Fruit fly (Drosophila melanogaster) whole organism, embryonic: ENCODE data around the gene Cdc37.

ENCODE experiments used
- Adf1 ChIP-seq: fragments of 200-800 bp; sonication (Bioruptor generic); IDR thresholded peaks from 2 replicates; pipeline ENCODE4 v1.3.6; 2022; ENCODE audit warnings: missing biosample characterization, missing genetic modification characterization
- Awh ChIP-seq: fragments of 200-800 bp; sonication (Bioruptor generic); IDR thresholded peaks from 2 replicates; pipeline ENCODE4, ENCODE4 v1.3.6; 2022; ENCODE audit warnings: missing biosample characterization, missing genetic modification characterization
- CG10654 ChIP-seq: fragments of 200-800 bp; sonication (Bioruptor generic); optimal IDR thresholded peaks from 2 replicates; lab custom pipeline; 2016; ENCODE audit warnings: missing biosample characterization, missing genetic modification characterization
- CG12104 ChIP-seq: fragments of 200-800 bp; sonication (Bioruptor generic); optimal IDR thresholded peaks from 3 replicates; lab custom pipeline; 2016; ENCODE audit warnings: missing biosample characterization, missing genetic modification characterization
- CG12744 ChIP-seq: fragments of 200-800 bp; sonication (Bioruptor generic); optimal IDR thresholded peaks from 2 replicates; lab custom pipeline; 2016; ENCODE audit warnings: missing biosample characterization, missing genetic modification characterization
- CG12942 ChIP-seq: fragments of 200-800 bp; sonication (Bioruptor generic); optimal IDR thresholded peaks from 3 replicates; lab custom pipeline; 2016; ENCODE audit warnings: missing biosample characterization, missing genetic modification characterization
- CG14050 ChIP-seq: fragments of 200-800 bp; sonication (Bioruptor generic); IDR thresholded peaks from 3 replicates; pipeline ENCODE4 v1.3.6; 2022; ENCODE audit warnings: missing biosample characterization, missing genetic modification characterization
- CG1832 ChIP-seq: fragments of 200-800 bp; sonication (Bioruptor generic); optimal IDR thresholded peaks from 2 replicates; lab custom pipeline; 2017; ENCODE audit warnings: missing biosample characterization, mild to moderate bottlenecking, missing genetic modification characterization, inconsistent platforms
- CG30403 ChIP-seq: fragments of 200-800 bp; sonication (Bioruptor generic); optimal IDR thresholded peaks from 3 replicates; lab custom pipeline; 2016; ENCODE audit warnings: missing biosample characterization, missing genetic modification characterization
- CG3065 ChIP-seq: fragments of 200-800 bp; sonication (Bioruptor generic); optimal IDR thresholded peaks from 2 replicates; lab custom pipeline; 2016; ENCODE audit warnings: missing biosample characterization, missing genetic modification characterization
- CG31365 ChIP-seq: fragments of 200-800 bp; sonication (Bioruptor generic); optimal IDR thresholded peaks from 2 replicates; lab custom pipeline; 2018; ENCODE audit warnings: missing biosample characterization, mild to moderate bottlenecking, missing genetic modification characterization
- CG31441 ChIP-seq: fragments of 200-800 bp; sonication (Bioruptor generic); IDR thresholded peaks from 2 replicates; pipeline ENCODE4 v1.3.6; 2022; ENCODE audit warnings: missing biosample characterization, missing genetic modification characterization
- CG32772 ChIP-seq: fragments of 200-800 bp; sonication (Bioruptor generic); IDR thresholded peaks from 2 replicates; pipeline ENCODE4 v1.3.6; 2022; ENCODE audit warnings: missing biosample characterization, missing genetic modification characterization
- CG3281 ChIP-seq: fragments of 200-800 bp; sonication (Bioruptor generic); optimal IDR thresholded peaks from 3 replicates; lab custom pipeline; 2017; ENCODE audit warnings: missing biosample characterization, mild to moderate bottlenecking, missing genetic modification characterization
- CG34224 ChIP-seq: fragments of 200-800 bp; sonication (Bioruptor generic); IDR thresholded peaks from 3 replicates; pipeline ENCODE4 v1.3.6; 2022; ENCODE audit warnings: missing biosample characterization, missing genetic modification characterization; ENCODE audit not compliant: partially characterized antibody
- CG7745 ChIP-seq: fragments of 200-800 bp; sonication (Bioruptor generic); optimal IDR thresholded peaks from 2 replicates; lab custom pipeline; 2018; ENCODE audit warnings: missing biosample characterization, mild to moderate bottlenecking, missing genetic modification characterization, moderate library complexity
- CG8290 ChIP-seq, 3 experiments: fragments of 200-800 bp; sonication (Bioruptor generic); optimal IDR thresholded peaks; 2 replicates each; lab custom pipeline; 2016 to 2019; ENCODE audit warnings: missing biosample characterization in 3 of 3, missing genetic modification characterization in 3 of 3, mild to moderate bottlenecking in 2 of 3, moderate library complexity in 1 of 3
- CG8478 ChIP-seq: fragments of >200 bp; optimal IDR thresholded peaks from 2 replicates; lab custom pipeline; 2018
- CG8924 ChIP-seq: fragments of 200-800 bp; optimal IDR thresholded peaks from 3 replicates; lab custom pipeline; 2019; ENCODE audit warnings: missing biosample characterization, mild to moderate bottlenecking, missing genetic modification characterization, moderate library complexity
- CG8944 ChIP-seq: fragments of 200-800 bp; sonication (Bioruptor generic); optimal IDR thresholded peaks from 3 replicates; lab custom pipeline; 2016; ENCODE audit warnings: missing biosample characterization, missing genetic modification characterization
- D19B ChIP-seq: fragments of 200-800 bp; sonication (Bioruptor generic); optimal IDR thresholded peaks from 2 replicates; lab custom pipeline; 2017; ENCODE audit warnings: missing biosample characterization, mild to moderate bottlenecking, missing genetic modification characterization
- Dad ChIP-seq: fragments of 200-800 bp; sonication (Bioruptor generic); optimal IDR thresholded peaks from 3 replicates; lab custom pipeline; 2016; ENCODE audit warnings: missing biosample characterization, missing genetic modification characterization
- Doc3 ChIP-seq: fragments of 200-800 bp; sonication (Bioruptor generic); IDR thresholded peaks from 3 replicates; pipeline ENCODE4 v1.3.6; 2022; ENCODE audit warnings: missing biosample characterization, missing genetic modification characterization; ENCODE audit not compliant: partially characterized antibody
- Ets97D ChIP-seq: fragments of 200-800 bp; sonication (Bioruptor generic); optimal IDR thresholded peaks from 3 replicates; lab custom pipeline; 2016; ENCODE audit warnings: missing biosample characterization, missing genetic modification characterization
- Gug ChIP-seq: fragments of 200-800 bp; sonication (Bioruptor generic); IDR thresholded peaks from 4 replicates; pipeline ENCODE4 v1.3.6; 2022; ENCODE audit warnings: missing biosample characterization, missing genetic modification characterization
- HLHmδ ChIP-seq: fragments of 200-800 bp; sonication (Bioruptor generic); optimal IDR thresholded peaks from 2 replicates; lab custom pipeline; 2018; ENCODE audit warnings: missing biosample characterization, mild to moderate bottlenecking, missing genetic modification characterization, moderate library complexity
- Hmx ChIP-seq: fragments of 200-800 bp; sonication (Bioruptor generic); optimal IDR thresholded peaks from 2 replicates; lab custom pipeline; 2016; ENCODE audit warnings: missing biosample characterization, missing genetic modification characterization
- Kr ChIP-seq: fragments of 200-800 bp; sonication (Bioruptor generic); optimal IDR thresholded peaks from 2 replicates; lab custom pipeline; 2017; ENCODE audit warnings: missing biosample characterization, mild to moderate bottlenecking, missing genetic modification characterization
- Mad ChIP-seq: fragments of 200-800 bp; sonication (Bioruptor generic); optimal IDR thresholded peaks from 2 replicates; lab custom pipeline; 2016; ENCODE audit warnings: missing biosample characterization, missing genetic modification characterization
- Max ChIP-seq: fragments of 200-800 bp; sonication (Bioruptor generic); optimal IDR thresholded peaks from 2 replicates; lab custom pipeline; 2016; ENCODE audit warnings: missing biosample characterization, mild to moderate bottlenecking, missing genetic modification characterization
- NC2β ChIP-seq: fragments of 200-800 bp; sonication (Bioruptor generic); optimal IDR thresholded peaks from 2 replicates; lab custom pipeline; 2016; ENCODE audit warnings: missing biosample characterization, missing genetic modification characterization
- Pdp1 ChIP-seq, 2 experiments: fragments of 200-800 bp; sonication (Bioruptor generic); optimal IDR thresholded peaks; 3 replicates each; lab custom pipeline; 2016; ENCODE audit warnings: missing biosample characterization in 2 of 2, missing genetic modification characterization in 2 of 2, mild to moderate bottlenecking in 1 of 2, moderate library complexity in 1 of 2
- Ptx1 ChIP-seq: fragments of 200-800 bp; sonication (Bioruptor generic); IDR thresholded peaks from 2 replicates; pipeline ENCODE4 v1.3.6; 2022; ENCODE audit warnings: missing biosample characterization, missing genetic modification characterization
- Ravus ChIP-seq: fragments of 200-800 bp; sonication (Bioruptor generic); IDR thresholded peaks from 2 replicates; pipeline ENCODE4 v1.3.6; 2022; ENCODE audit warnings: missing biosample characterization, missing genetic modification characterization
- btn ChIP-seq: fragments of 200-800 bp; sonication (Bioruptor generic); optimal IDR thresholded peaks from 2 replicates; lab custom pipeline; 2016; ENCODE audit warnings: missing biosample characterization, missing genetic modification characterization
- cato ChIP-seq: fragments of 200-800 bp; sonication (Bioruptor generic); optimal IDR thresholded peaks from 2 replicates; lab custom pipeline; 2016; ENCODE audit warnings: missing biosample characterization, missing genetic modification characterization, borderline replicate concordance
- cg ChIP-seq: fragments of 200-800 bp; sonication (Bioruptor generic); optimal IDR thresholded peaks from 3 replicates; lab custom pipeline; 2019; ENCODE audit warnings: missing biosample characterization, mild to moderate bottlenecking, missing genetic modification characterization, moderate library complexity
- grn ChIP-seq: fragments of 200-800 bp; sonication (Bioruptor generic); optimal IDR thresholded peaks from 3 replicates; lab custom pipeline; 2017; ENCODE audit warnings: missing biosample characterization, missing genetic modification characterization
- gro ChIP-seq: fragments of 200-800 bp; sonication (Bioruptor generic); optimal IDR thresholded peaks from 2 replicates; lab custom pipeline; 2016; ENCODE audit warnings: missing biosample characterization, missing genetic modification characterization
- nom ChIP-seq: fragments of 200-800 bp; sonication (Bioruptor generic); optimal IDR thresholded peaks from 2 replicates; lab custom pipeline; 2017; ENCODE audit warnings: missing biosample characterization, missing genetic modification characterization, mild to moderate bottlenecking, moderate library complexity, missing genetic modification reagents
- pb ChIP-seq: fragments of 200-800 bp; sonication (Bioruptor generic); optimal IDR thresholded peaks from 3 replicates; lab custom pipeline; 2016; ENCODE audit warnings: missing biosample characterization, missing genetic modification characterization
- pum ChIP-seq: fragments of 200-800 bp; sonication (Bioruptor generic); optimal IDR thresholded peaks from 2 replicates; lab custom pipeline; 2016; ENCODE audit warnings: missing biosample characterization, missing genetic modification characterization
- pzg ChIP-seq: fragments of 200-800 bp; sonication (Bioruptor generic); optimal IDR thresholded peaks from 3 replicates; lab custom pipeline; 2018; ENCODE audit warnings: missing biosample characterization, mild to moderate bottlenecking, missing genetic modification characterization, moderate library complexity
- scrt ChIP-seq: fragments of 200-800 bp; sonication (Bioruptor generic); optimal IDR thresholded peaks from 2 replicates; lab custom pipeline; 2018; ENCODE audit warnings: missing biosample characterization, mild to moderate bottlenecking, missing genetic modification characterization, moderate library complexity
- sisA ChIP-seq: fragments of 200-800 bp; sonication (Bioruptor generic); IDR thresholded peaks from 2 replicates; pipeline ENCODE4 v1.3.6; 2022; ENCODE audit warnings: missing biosample characterization, missing genetic modification characterization
- stwl ChIP-seq: fragments of 200-800 bp; sonication (Bioruptor generic); optimal IDR thresholded peaks from 3 replicates; lab custom pipeline; 2018; ENCODE audit warnings: missing biosample characterization, mild to moderate bottlenecking, missing genetic modification characterization, moderate library complexity
- wdn ChIP-seq: fragments of 200-800 bp; sonication (Bioruptor generic); IDR thresholded peaks from 2 replicates; pipeline ENCODE4 v1.3.6; 2022; ENCODE audit warnings: missing biosample characterization, missing genetic modification characterization
- zen ChIP-seq: fragments of 200-800 bp; sonication (Bioruptor generic); optimal IDR thresholded peaks from 3 replicates; lab custom pipeline; 2018; ENCODE audit warnings: missing biosample characterization, mild to moderate bottlenecking, missing genetic modification characterization, moderate library complexity
- zfh2 ChIP-seq: fragments of 200-800 bp; sonication (Bioruptor generic); optimal IDR thresholded peaks from 2 replicates; lab custom pipeline; 2016; ENCODE audit warnings: missing biosample characterization, missing genetic modification characterization

Gene Cdc37

DNA sequence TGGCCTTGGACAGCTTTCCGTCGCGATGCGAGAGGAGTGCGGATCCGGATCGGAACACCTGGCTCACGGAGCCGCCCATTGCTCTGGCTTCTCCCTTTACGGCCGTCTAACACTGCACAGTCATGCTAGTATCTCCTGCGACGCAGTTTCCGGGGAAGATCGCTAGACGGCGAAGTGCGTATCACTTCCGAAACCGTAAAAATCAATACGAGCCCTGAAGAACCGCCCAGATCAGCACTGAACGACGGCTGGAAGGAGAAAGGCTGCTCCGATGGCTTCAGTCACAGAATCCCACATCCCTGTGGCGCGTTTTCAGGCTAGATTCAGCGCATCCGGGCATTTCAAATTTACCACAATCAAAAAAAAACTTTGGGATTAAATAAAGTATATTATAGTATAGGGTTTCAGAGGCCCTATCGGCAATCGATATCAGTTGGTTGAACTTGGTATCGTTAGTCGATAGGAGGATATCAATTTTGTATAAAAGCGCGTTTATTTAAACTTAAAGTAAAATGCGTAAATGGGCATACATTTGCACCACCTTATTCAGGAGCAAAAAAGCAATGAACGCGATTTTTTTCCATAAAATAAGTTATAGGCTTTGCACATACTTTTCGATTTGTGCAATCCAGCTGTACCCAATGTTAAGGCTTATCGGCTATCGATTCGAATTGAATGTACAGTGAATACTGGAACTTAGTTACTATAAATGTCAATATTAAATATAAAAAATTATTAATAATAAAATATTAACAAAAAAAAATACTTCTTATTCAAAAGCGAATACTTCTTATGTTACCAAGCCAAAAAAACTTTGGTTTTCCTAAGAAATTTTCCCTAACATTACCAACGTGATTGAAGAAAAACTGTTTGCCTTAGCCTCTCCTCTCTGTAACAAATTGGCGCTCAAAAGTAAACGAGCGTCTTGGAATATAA is 20.2 kb upstream of the Cdc37 start, which contains the start of the genes CG13933 and PolD2 (continued):
- TF ChIP-seq CG31365 (tag; lab: Kevin White, UChicago): no peak
- TF ChIP-seq CG8290 (GFP tag; optimal IDR thresholded peaks at IDR 0.05; lab: Kevin White, UChicago): no peak
- no peak for TF ChIP-seq CG8290 (tag; optimal IDR thresholded peaks at IDR 0.05; lab: Kevin White, UChicago)
- TF ChIP-seq scrt (GFP tag; lab: Kevin White, UChicago): no peak
- no peak for TF ChIP-seq CG3281 (GFP tag; lab: Kevin White, UChicago)
- TF ChIP-seq cato: peak; percentile 94
- peak; percentile 92 for TF ChIP-seq CG7745
- peak; percentile 99 for TF ChIP-seq Ptx1 (GFP tag; lab: Robert Waterston, UW)
- no peak for TF ChIP-seq CG3065 (GFP tag; lab: Kevin White, UChicago)
- peak; percentile 79 for TF ChIP-seq CG8944 (GFP tag; lab: Kevin White, UChicago)
- TF ChIP-seq Ravus (GFP tag; lab: Robert Waterston, UW): peak; percentile 92
- TF ChIP-seq btn (GFP tag; lab: Kevin White, UChicago): peak; percentile 20
- peak; percentile 85 for TF ChIP-seq Mad (GFP tag; lab: Kevin White, UChicago)
- TF ChIP-seq D19B: no peak
- TF ChIP-seq Gug: peak; percentile 67; the same call in 2 of the 4 replicates
- TF ChIP-seq pb (GFP tag; lab: Kevin White, UChicago): no peak
- no peak for TF ChIP-seq stwl (tag; lab: Kevin White, UChicago)
- peak; percentile 96 for TF ChIP-seq CG12942
- TF ChIP-seq Hmx (GFP tag; lab: Kevin White, UChicago): no peak
- no peak for TF ChIP-seq nom (GFP tag; lab: Kevin White, UChicago)
- peak; percentile 92 for TF ChIP-seq CG30403
- TF ChIP-seq CG34224: peak; percentile 85
- TF ChIP-seq zfh2 (GFP tag; lab: Kevin White, UChicago): peak; percentile 65
- no peak for TF ChIP-seq grn (GFP tag; lab: Kevin White, UChicago)
- peak; percentile 98 for TF ChIP-seq CG14050 (GFP tag; lab: Robert Waterston, UW)
- peak; percentile 54 for TF ChIP-seq Ets97D
- peak; percentile 98 for TF ChIP-seq CG32772
- TF ChIP-seq pzg: peak; percentile 23
- TF ChIP-seq Max (GFP tag; lab: Kevin White, UChicago): peak; percentile 74
- TF ChIP-seq Adf1: peak; percentile 86
- peak; percentile 97 for TF ChIP-seq wdn
- TF ChIP-seq sisA (GFP tag; lab: Robert Waterston, UW): peak; percentile 99
- TF ChIP-seq Pdp1 (GFP tag; optimal IDR thresholded peaks at IDR 0.05; lab: Kevin White, UChicago): peak; percentile 78 to 83
- TF ChIP-seq gro: no peak
- TF ChIP-seq zen (tag; lab: Kevin White, UChicago): peak; percentile 87
- no peak for TF ChIP-seq HLHmδ (GFP tag; lab: Kevin White, UChicago)
- TF ChIP-seq CG31441 (GFP tag; lab: Robert Waterston, UW): no peak; the same call in 1 of the 2 replicates
- TF ChIP-seq CG12104 (GFP tag; lab: Kevin White, UChicago): peak; percentile 92
- TF ChIP-seq CG8478 (lab: Kevin White, UChicago): no peak
- TF ChIP-seq CG1832 (GFP tag; lab: Kevin White, UChicago): no peak
- peak; percentile 77 for TF ChIP-seq Doc3 (GFP tag; lab: Robert Waterston, UW)
- TF ChIP-seq cg (GFP tag; lab: Kevin White, UChicago): no peak
- no peak for TF ChIP-seq Dad (GFP tag; lab: Kevin White, UChicago)
- TF ChIP-seq CG10654 (GFP tag; lab: Kevin White, UChicago): no peak
- TF ChIP-seq Awh: peak; percentile 93
- peak; percentile 65 for TF ChIP-seq pum (GFP tag; lab: Kevin White, UChicago)
- peak; percentile 99 for TF ChIP-seq CG8924 (tag; lab: Kevin White, UChicago)
- peak; percentile 67 for TF ChIP-seq NC2β (GFP tag; lab: Kevin White, UChicago)
- no peak for TF ChIP-seq Kr (GFP tag; lab: Kevin White, UChicago)
- no peak for TF ChIP-seq CG12744
